Fruit fly (Drosophila melanogaster) whole organism, prepupa: ENCODE results near the gene CG5455.
A peak's percentile ranks its signal among the peaks of the same experiment; 100 is the strongest.

Experiments
- Blimp-1 ChIP-seq: fragments of 200-800 bp; sonication (Bioruptor generic); optimal IDR thresholded peaks from 3 replicates; lab custom pipeline; 2017; ENCODE audit warnings: missing biosample characterization, missing genetic modification characterization, mild to moderate bottlenecking, moderate library complexity, missing genetic modification reagents
- CG10631 ChIP-seq: fragments of 200-800 bp; sonication (Bioruptor generic); optimal IDR thresholded peaks from 2 replicates; lab custom pipeline; 2016; ENCODE audit warnings: missing biosample characterization, missing genetic modification characterization
- CG10669 ChIP-seq: fragments of 200-800 bp; sonication (Bioruptor generic); optimal IDR thresholded peaks from 3 replicates; lab custom pipeline; 2018; ENCODE audit warnings: missing biosample characterization, mild to moderate bottlenecking, missing genetic modification characterization, moderate library complexity
- CG11294 ChIP-seq: fragments of 200-800 bp; sonication (Bioruptor generic); IDR thresholded peaks from 2 replicates; pipeline ENCODE4 v1.3.6; 2022; ENCODE audit warnings: missing biosample characterization, missing genetic modification characterization
- CG11762 ChIP-seq: fragments of 200-800 bp; sonication (Bioruptor generic); optimal IDR thresholded peaks from 3 replicates; lab custom pipeline; 2016; ENCODE audit warnings: missing biosample characterization, missing genetic modification characterization; ENCODE audit not compliant: insufficient read depth
- CG11902 ChIP-seq: fragments of 200-800 bp; sonication (Bioruptor generic); optimal IDR thresholded peaks from 3 replicates; lab custom pipeline; 2016; ENCODE audit warnings: missing biosample characterization, missing genetic modification characterization
- CG15336 ChIP-seq: fragments of 200-800 bp; sonication (Bioruptor generic); IDR thresholded peaks from 2 replicates; pipeline ENCODE4 v1.3.6; 2022; ENCODE audit warnings: missing biosample characterization, missing genetic modification characterization
- CG1621 ChIP-seq: fragments of 200-800 bp; sonication (Bioruptor generic); optimal IDR thresholded peaks from 3 replicates; lab custom pipeline; 2018; ENCODE audit warnings: missing biosample characterization, mild to moderate bottlenecking, missing genetic modification characterization
- CG16779 ChIP-seq: fragments of 200-800 bp; sonication (Bioruptor generic); optimal IDR thresholded peaks from 3 replicates; lab custom pipeline; 2017; ENCODE audit warnings: missing biosample characterization, mild to moderate bottlenecking, missing genetic modification characterization
- CG3032 ChIP-seq: fragments of 200-800 bp; optimal IDR thresholded peaks from 2 replicates; lab custom pipeline; 2019; ENCODE audit warnings: missing biosample characterization, mild to moderate bottlenecking, missing genetic modification characterization, moderate library complexity
- CG31627 ChIP-seq: fragments of 200-800 bp; sonication (Bioruptor generic); optimal IDR thresholded peaks from 3 replicates; lab custom pipeline; 2016; ENCODE audit warnings: missing biosample characterization, missing genetic modification characterization
- CG32006 ChIP-seq: fragments of 200-800 bp; sonication (Bioruptor generic); optimal IDR thresholded peaks from 3 replicates; lab custom pipeline; 2017; ENCODE audit warnings: missing biosample characterization, mild to moderate bottlenecking, missing genetic modification characterization
- CG34406 ChIP-seq: fragments of 200-800 bp; sonication (Bioruptor generic); optimal IDR thresholded peaks from 3 replicates; lab custom pipeline; 2016; ENCODE audit warnings: missing biosample characterization, missing genetic modification characterization
- CG3919 ChIP-seq: fragments of 200-800 bp; sonication (Bioruptor generic); optimal IDR thresholded peaks from 3 replicates; lab custom pipeline; 2016; ENCODE audit warnings: missing biosample characterization, missing genetic modification characterization
- CG4318 ChIP-seq: fragments of 200-800 bp; sonication (Bioruptor generic); optimal IDR thresholded peaks from 3 replicates; lab custom pipeline; 2017; ENCODE audit warnings: missing biosample characterization, mild to moderate bottlenecking, missing genetic modification characterization
- CG6163 ChIP-seq: fragments of 200-800 bp; sonication (Bioruptor generic); IDR thresholded peaks from 3 replicates; pipeline ENCODE4 v1.3.6; 2022; ENCODE audit warnings: missing biosample characterization, missing genetic modification characterization
- CG6792 ChIP-seq: fragments of 200-800 bp; sonication (Bioruptor generic); optimal IDR thresholded peaks from 3 replicates; lab custom pipeline; 2016; ENCODE audit warnings: missing biosample characterization, missing genetic modification characterization
- CG7368 ChIP-seq: fragments of 200-800 bp; sonication (Bioruptor generic); optimal IDR thresholded peaks from 3 replicates; lab custom pipeline; 2016; ENCODE audit warnings: missing biosample characterization, missing genetic modification characterization
- CG8119 ChIP-seq: fragments of 200-800 bp; sonication (Bioruptor generic); IDR thresholded peaks from 3 replicates; pipeline ENCODE4 v1.3.6; 2022; ENCODE audit warnings: missing biosample characterization, missing genetic modification characterization
- CG8632 ChIP-seq: fragments of 200-800 bp; sonication (Bioruptor generic); optimal IDR thresholded peaks from 3 replicates; lab custom pipeline; 2016; ENCODE audit warnings: missing biosample characterization, missing genetic modification characterization
- Eip75B ChIP-seq: fragments of 200-800 bp; sonication (Bioruptor generic); optimal IDR thresholded peaks from 3 replicates; lab custom pipeline; 2016; ENCODE audit warnings: missing biosample characterization, missing genetic modification characterization
- Eip78C ChIP-seq: fragments of 200-800 bp; sonication (Bioruptor generic); peaks from one replicate; lab custom pipeline; 2016; ENCODE audit warnings: missing biosample characterization, missing genetic modification characterization
- Eip93F ChIP-seq: fragments of 200-800 bp; sonication (Bioruptor generic); optimal IDR thresholded peaks from 2 replicates; lab custom pipeline; 2016; ENCODE audit warnings: missing biosample characterization, mild to moderate bottlenecking, missing genetic modification characterization
- Ets21C ChIP-seq: fragments of 200-800 bp; sonication (Bioruptor generic); optimal IDR thresholded peaks from 3 replicates; lab custom pipeline; 2016; ENCODE audit warnings: missing biosample characterization, missing genetic modification characterization
- Ets96B ChIP-seq: fragments of 200-800 bp; optimal IDR thresholded peaks from 2 replicates; lab custom pipeline; 2019; ENCODE audit warnings: missing biosample characterization, mild to moderate bottlenecking, missing genetic modification characterization, moderate library complexity
- Gug ChIP-seq: fragments of 200-800 bp; sonication (Bioruptor generic); IDR thresholded peaks from 2 replicates; pipeline ENCODE4 v1.3.6; 2022; ENCODE audit warnings: missing biosample characterization, missing genetic modification characterization
- Hr39 ChIP-seq: fragments of 200-800 bp; sonication (Bioruptor generic); optimal IDR thresholded peaks from 2 replicates; lab custom pipeline; 2016; ENCODE audit warnings: missing biosample characterization, missing genetic modification characterization
- Hr4 ChIP-seq: fragments of 200-800 bp; sonication (Bioruptor generic); optimal IDR thresholded peaks from 3 replicates; lab custom pipeline; 2016; ENCODE audit warnings: missing biosample characterization, missing genetic modification characterization
- Lpt ChIP-seq: fragments of 200-800 bp; sonication (Bioruptor generic); optimal IDR thresholded peaks from 3 replicates; lab custom pipeline; 2016; ENCODE audit warnings: missing biosample characterization, missing genetic modification characterization
- OdsH ChIP-seq: fragments of 200-800 bp; sonication (Bioruptor generic); optimal IDR thresholded peaks from 3 replicates; lab custom pipeline; 2016; ENCODE audit warnings: missing biosample characterization, missing genetic modification characterization
- Smox ChIP-seq: fragments of 200-800 bp; sonication (Bioruptor generic); optimal IDR thresholded peaks from 3 replicates; lab custom pipeline; 2016; ENCODE audit warnings: missing biosample characterization, missing genetic modification characterization
- Sox14 ChIP-seq: fragments of 200-800 bp; sonication (Bioruptor generic); optimal IDR thresholded peaks from 3 replicates; lab custom pipeline; 2016; ENCODE audit warnings: missing biosample characterization, missing genetic modification characterization
- Sox15 ChIP-seq: fragments of 200-800 bp; sonication (Bioruptor generic); optimal IDR thresholded peaks from 3 replicates; lab custom pipeline; 2016; ENCODE audit warnings: missing biosample characterization, missing genetic modification characterization
- achi ChIP-seq: fragments of 200-800 bp; sonication (Bioruptor generic); optimal IDR thresholded peaks from 3 replicates; lab custom pipeline; 2016; ENCODE audit warnings: missing biosample characterization, missing genetic modification characterization
- acj6 ChIP-seq: fragments of 200-800 bp; sonication (Bioruptor generic); optimal IDR thresholded peaks from 3 replicates; lab custom pipeline; 2016; ENCODE audit warnings: missing biosample characterization, missing genetic modification characterization
- cyc ChIP-seq: fragments of 200-800 bp; sonication (Bioruptor generic); optimal IDR thresholded peaks from 3 replicates; lab custom pipeline; 2016; ENCODE audit warnings: missing biosample characterization, missing genetic modification characterization
- dsx ChIP-seq: fragments of 200-800 bp; optimal IDR thresholded peaks from 3 replicates; lab custom pipeline; 2019; ENCODE audit warnings: missing biosample characterization, mild to moderate bottlenecking, missing genetic modification characterization, moderate library complexity; ENCODE audit not compliant: poor library complexity, severe bottlenecking
- eg ChIP-seq: fragments of 200-800 bp; sonication (Bioruptor generic); IDR thresholded peaks from 3 replicates; pipeline ENCODE4 v1.3.6; 2022; ENCODE audit warnings: missing biosample characterization, missing genetic modification characterization
- esn ChIP-seq: fragments of 200-800 bp; sonication (Bioruptor generic); optimal IDR thresholded peaks from 2 replicates; lab custom pipeline; 2016; ENCODE audit warnings: missing biosample characterization, mild to moderate bottlenecking, missing genetic modification characterization, moderate library complexity
- fd59A ChIP-seq: fragments of 200-800 bp; sonication (Bioruptor generic); optimal IDR thresholded peaks from 2 replicates; lab custom pipeline; 2017; ENCODE audit warnings: missing biosample characterization, mild to moderate bottlenecking, missing genetic modification characterization, missing genetic modification reagents
- fd85E ChIP-seq: fragments of 200-800 bp; sonication (Bioruptor generic); optimal IDR thresholded peaks from 3 replicates; lab custom pipeline; 2016; ENCODE audit warnings: missing biosample characterization, missing genetic modification characterization
- lz ChIP-seq: fragments of 200-800 bp; sonication (Bioruptor generic); optimal IDR thresholded peaks from 3 replicates; lab custom pipeline; 2016; ENCODE audit warnings: missing biosample characterization, missing genetic modification characterization
- salr ChIP-seq, 2 experiments: fragments of 200-800 bp; sonication (Bioruptor generic); optimal IDR thresholded peaks; 3 replicates each; lab custom pipeline; 2016 to 2018; ENCODE audit warnings: missing biosample characterization in 2 of 2, missing genetic modification characterization in 2 of 2, mild to moderate bottlenecking in 1 of 2
- spab ChIP-seq: fragments of 200-800 bp; sonication (Bioruptor generic); optimal IDR thresholded peaks from 2 replicates; lab custom pipeline; 2017; ENCODE audit warnings: missing biosample characterization, mild to moderate bottlenecking, missing genetic modification characterization, missing genetic modification reagents
- ss ChIP-seq, 2 experiments: fragments of 200-800 bp; sonication (Bioruptor generic); optimal IDR thresholded peaks; 2 replicates in 1 of 2; 3 replicates in 1 of 2; lab custom pipeline; 2017 to 2018; ENCODE audit warnings: mild to moderate bottlenecking in 2 of 2, missing biosample characterization in 2 of 2, missing genetic modification characterization in 2 of 2, moderate library complexity in 1 of 2
- svp ChIP-seq: fragments of 200-800 bp; sonication (Bioruptor generic); peaks from one replicate; lab custom pipeline; 2016; ENCODE audit warnings: missing biosample characterization, missing genetic modification characterization
- topi ChIP-seq: fragments of 200-800 bp; sonication (Bioruptor generic); optimal IDR thresholded peaks from 3 replicates; lab custom pipeline; 2016; ENCODE audit warnings: missing biosample characterization, missing genetic modification characterization
- vri ChIP-seq: fragments of 200-800 bp; sonication (Bioruptor generic); optimal IDR thresholded peaks from 3 replicates; lab custom pipeline; 2016; ENCODE audit warnings: missing biosample characterization, mild to moderate bottlenecking, missing genetic modification characterization

Gene CG5455

dm6 chr3R:26436001-26436400 is 25.3 kb upstream of the CG5455 start:
- TF ChIP-seq CG32006 (GFP tag; lab: Kevin White, UChicago) (no peak), esn (GFP tag; lab: Kevin White, UChicago) (no peak), CG6792 (no peak), CG16779 (tag; lab: Kevin White, UChicago) (no peak), CG11294 (no peak), svp (GFP tag; lab: Kevin White, UChicago) (no peak), CG34406 (GFP tag; lab: Kevin White, UChicago) (no peak), CG7368 (no peak), OdsH (GFP tag; lab: Kevin White, UChicago) (no peak), spab (GFP tag; lab: Kevin White, UChicago) (no peak), eg (no peak), CG15336 (no peak), dsx (GFP tag; lab: Kevin White, UChicago) (no peak), fd85E (GFP tag; lab: Kevin White, UChicago) (no peak)

dm6 chr3R:26436540-26436939 is 24.8 kb upstream of the CG5455 start:
- TF ChIP-seq salr (GFP tag; optimal IDR thresholded peaks at IDR 0.05; lab: Kevin White, UChicago) (peak in 1 of 2 experiments; percentile 29), acj6 (peak; percentile 33), CG3919 (GFP tag; lab: Kevin White, UChicago) (peak; percentile 46), dsx (GFP tag; lab: Kevin White, UChicago) (no peak), fd59A (no peak), vri (GFP tag; lab: Kevin White, UChicago) (peak; percentile 3), CG16779 (tag; lab: Kevin White, UChicago) (no peak), CG6792 (peak; percentile 45), spab (GFP tag; lab: Kevin White, UChicago) (peak; percentile 4), OdsH (GFP tag; lab: Kevin White, UChicago) (peak; percentile 57), CG10669 (GFP tag; lab: Kevin White, UChicago) (peak; percentile 31), Ets96B (tag; lab: Kevin White, UChicago) (peak; percentile 31), fd85E (GFP tag; lab: Kevin White, UChicago) (no peak), Eip75B (GFP tag; lab: Kevin White, UChicago) (peak; percentile 36), CG6163 (GFP tag; lab: Robert Waterston, UW) (peak; percentile 65; the same call in 2 of the 3 replicates), Ets21C (GFP tag; lab: Kevin White, UChicago) (peak; percentile 46), CG8632 (GFP tag; lab: Kevin White, UChicago) (no peak), CG32006 (GFP tag; lab: Kevin White, UChicago) (peak; percentile 62), CG11294 (no peak), Gug (GFP tag; lab: Robert Waterston, UW) (peak; percentile 59), Hr39 (peak; percentile 68), CG7368 (no peak), esn (GFP tag; lab: Kevin White, UChicago) (peak; percentile 65), topi (GFP tag; lab: Kevin White, UChicago) (peak; percentile 57), svp (GFP tag; lab: Kevin White, UChicago) (peak; percentile 86), Eip78C (GFP tag; lab: Kevin White, UChicago) (peak; percentile 81), lz (GFP tag; lab: Kevin White, UChicago) (peak; percentile 52), Blimp-1 (no peak), CG8119 (GFP tag; lab: Robert Waterston, UW) (peak; percentile 63; the same call in 2 of the 3 replicates), CG11762 (peak; percentile 14), CG31627 (GFP tag; lab: Kevin White, UChicago) (peak; percentile 70), achi (GFP tag; lab: Kevin White, UChicago) (peak; percentile 54), Hr4 (GFP tag; lab: Kevin White, UChicago) (peak; percentile 77), Sox14 (peak; percentile 46), Lpt (GFP tag; lab: Kevin White, UChicago) (peak; percentile 57), CG3032 (tag; lab: Kevin White, UChicago) (peak; percentile 1), CG15336 (peak; percentile 53), Eip93F (GFP tag; lab: Kevin White, UChicago) (no peak), eg (peak; percentile 82), ss (GFP tag; optimal IDR thresholded peaks at IDR 0.05; lab: Kevin White, UChicago) (no peak), CG4318 (GFP tag; lab: Kevin White, UChicago) (peak; percentile 23), CG10631 (GFP tag; lab: Kevin White, UChicago) (peak; percentile 4), CG11902 (GFP tag; lab: Kevin White, UChicago) (peak; percentile 22), cyc (GFP tag; lab: Kevin White, UChicago) (peak; percentile 65), Sox15 (no peak), Smox (GFP tag; lab: Kevin White, UChicago) (peak; percentile 44), CG1621 (tag; lab: Kevin White, UChicago) (peak; percentile 25)
